Worm (Caenorhabditis elegans) whole organism, mixed stage, embryonic: Measurements from ENCODE around the gene Y51H7C.9.

Experiments
- bed-3 ChIP-seq: fragments of 200-800 bp; sonication (Bioruptor generic); optimal IDR thresholded peaks from 3 replicates; lab custom pipeline; 2018; ENCODE audit warnings: mild to moderate bottlenecking, missing genetic modification characterization, moderate library complexity, missing compliant biosample characterization
- blmp-1 ChIP-seq: fragments of 150-350 bp; optimal IDR thresholded peaks from 2 replicates; lab custom pipeline; 2014; ENCODE audit warnings: missing biosample characterization, missing genetic modification characterization
- ces-1 ChIP-seq: fragments of 150-350 bp; optimal IDR thresholded peaks from 2 replicates; lab custom pipeline; 2014; ENCODE audit warnings: missing biosample characterization, missing genetic modification reagents, missing genetic modification characterization
- elt-3 ChIP-seq: fragments of 150-350 bp; optimal IDR thresholded peaks from 2 replicates; lab custom pipeline; 2014; ENCODE audit warnings: missing biosample characterization, missing genetic modification characterization
- flh-1 ChIP-seq: fragments of 200-800 bp; sonication (Bioruptor generic); optimal IDR thresholded peaks from 2 replicates; lab custom pipeline; 2018; ENCODE audit warnings: mild to moderate bottlenecking, missing genetic modification characterization, moderate library complexity, missing compliant biosample characterization
- lin-13 ChIP-seq: fragments of 150-350 bp; optimal IDR thresholded peaks from 2 replicates; lab custom pipeline; 2014; ENCODE audit warnings: missing biosample characterization, missing genetic modification characterization
- lin-32 ChIP-seq: fragments of 200-800 bp; sonication (Bioruptor generic); optimal IDR thresholded peaks from 2 replicates; lab custom pipeline; 2018; ENCODE audit warnings: mild to moderate bottlenecking, missing genetic modification characterization, missing compliant biosample characterization
- mab-5 ChIP-seq: fragments of 150-350 bp; optimal IDR thresholded peaks from 2 replicates; lab custom pipeline; 2014; ENCODE audit warnings: missing biosample characterization, missing genetic modification characterization
- nhr-12 ChIP-seq: fragments of 150-350 bp; optimal IDR thresholded peaks from 2 replicates; lab custom pipeline; 2014; ENCODE audit warnings: missing biosample characterization, missing genetic modification characterization
- nhr-237 ChIP-seq: fragments of 150-350 bp; optimal IDR thresholded peaks from 2 replicates; lab custom pipeline; 2014; ENCODE audit warnings: missing biosample characterization, missing genetic modification characterization
- snpc-4 ChIP-seq: fragments of 150-350 bp; optimal IDR thresholded peaks from 2 replicates; lab custom pipeline; 2014; ENCODE audit warnings: missing biosample characterization, missing genetic modification characterization
- sptf-1 ChIP-seq: sonication (generic microtip); optimal IDR thresholded peaks from 2 replicates; lab custom pipeline; 2017; ENCODE audit warnings: mild to moderate bottlenecking, missing genetic modification characterization, moderate library complexity, missing compliant biosample characterization
- unc-62 ChIP-seq: fragments of 150-350 bp; optimal IDR thresholded peaks from 2 replicates; lab custom pipeline; 2014; ENCODE audit warnings: missing biosample characterization, missing genetic modification reagents, missing genetic modification characterization
- ztf-11 ChIP-seq: fragments of 150-350 bp; optimal IDR thresholded peaks from 2 replicates; lab custom pipeline; 2014; ENCODE audit warnings: missing biosample characterization, missing genetic modification characterization

ce11 chrII:1412359-1412907 is 1.2 kb upstream of the Y51H7C.9 start, which contains the start of gene alkb-1:
- TF ChIP-seq lin-13 (tag; lab: Kevin White, UChicago) (no peak), ztf-11 (tag; lab: Kevin White, UChicago) (no peak), elt-3 (tag; lab: Kevin White, UChicago) (no peak), ces-1 (no peak), blmp-1 (tag; lab: Kevin White, UChicago) (no peak), unc-62 (GFP tag; lab: Kevin White, UChicago) (no peak), lin-32 (no peak), snpc-4 (tag; lab: Kevin White, UChicago) (no peak), nhr-237 (no peak), sptf-1 (tag; lab: Kevin White, UChicago) (no peak), nhr-12 (tag; lab: Kevin White, UChicago) (no peak), bed-3 (GFP tag; lab: Kevin White, UChicago) (no peak), flh-1 (GFP tag; lab: Kevin White, UChicago) (no peak), mab-5 (tag; lab: Kevin White, UChicago) (no peak)
